Worm (Caenorhabditis elegans) whole organism, early embryonic: Measurements from ENCODE around the gene ooc-5.

Source experiments
- F13C5.2 ChIP-seq: sonication (generic microtip); optimal IDR thresholded peaks from 2 replicates; lab custom pipeline; 2017; ENCODE audit warnings: mild to moderate bottlenecking, missing genetic modification characterization, inconsistent platforms, missing compliant biosample characterization
- ama-1 ChIP-seq: fragments of 150-350 bp; optimal IDR thresholded peaks from 2 replicates; lab custom pipeline; 2014
- flt-1 ChIP-seq: fragments of 200-800 bp; sonication (Bioruptor generic); IDR thresholded peaks from 2 replicates; pipeline ENCODE4 v1.3.6; 2022; ENCODE audit warnings: missing genetic modification characterization, missing compliant biosample characterization
- hmbx-1 ChIP-seq: sonication (generic microtip); optimal IDR thresholded peaks from 2 replicates; lab custom pipeline; 2016; ENCODE audit warnings: mild to moderate bottlenecking, missing genetic modification characterization, missing compliant biosample characterization
- tbx-11 ChIP-seq: fragments of 200-800 bp; sonication (Bioruptor generic); IDR thresholded peaks from 2 replicates; pipeline ENCODE4 v1.3.6; 2022; ENCODE audit warnings: missing genetic modification characterization, missing compliant biosample characterization
- tbx-37 ChIP-seq: fragments of 200-800 bp; sonication (Bioruptor generic); conservative IDR thresholded peaks from 2 replicates; pipeline ENCODE4 v1.3.6; 2022; ENCODE audit warnings: missing genetic modification reagents, missing genetic modification characterization, missing compliant biosample characterization

DNA sequence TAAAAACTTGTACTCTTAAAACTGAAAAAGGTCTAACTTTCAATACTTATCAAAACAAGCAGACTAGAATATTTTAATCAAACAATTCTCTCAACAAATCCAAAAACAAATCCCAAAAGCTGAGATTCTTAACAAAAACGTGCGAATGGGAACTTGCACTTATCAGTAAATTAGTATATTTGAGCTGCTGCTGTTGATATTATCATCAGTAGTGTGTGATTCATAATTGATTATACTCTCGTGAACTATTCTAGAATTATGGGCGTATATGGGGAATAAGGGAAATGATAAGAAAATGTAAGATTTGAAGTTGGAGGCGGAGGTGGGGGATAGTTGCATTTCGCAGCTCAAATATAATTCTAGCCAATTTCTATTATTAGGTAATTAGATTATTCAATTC, 21.2 kb downstream of the ooc-5 start:
- TF ChIP-seq ama-1 (lab: Kevin White, UChicago) = no peak
- no peak for TF ChIP-seq flt-1 (GFP tag; lab: Robert Waterston, UW)
- no peak for TF ChIP-seq hmbx-1 (tag; lab: Kevin White, UChicago)
- no peak for TF ChIP-seq tbx-37 (GFP tag; lab: Robert Waterston, UW)
- no peak for TF ChIP-seq F13C5.2 (tag; lab: Kevin White, UChicago)
- TF ChIP-seq tbx-11 = no peak
